Worm (Caenorhabditis elegans) whole organism, mixed stage, embryonic: ENCODE measurements around the gene pkhm-2.

Experiments
- elt-3 ChIP-seq: fragments of 150-350 bp; optimal IDR thresholded peaks from 2 replicates; lab custom pipeline; 2014; ENCODE audit warnings: missing biosample characterization, missing genetic modification characterization
- pha-4 ChIP-seq: fragments of 150-350 bp; optimal IDR thresholded peaks from 2 replicates; lab custom pipeline; 2018; ENCODE audit warnings: missing biosample characterization, missing genetic modification reagents, missing genetic modification characterization

DNA sequence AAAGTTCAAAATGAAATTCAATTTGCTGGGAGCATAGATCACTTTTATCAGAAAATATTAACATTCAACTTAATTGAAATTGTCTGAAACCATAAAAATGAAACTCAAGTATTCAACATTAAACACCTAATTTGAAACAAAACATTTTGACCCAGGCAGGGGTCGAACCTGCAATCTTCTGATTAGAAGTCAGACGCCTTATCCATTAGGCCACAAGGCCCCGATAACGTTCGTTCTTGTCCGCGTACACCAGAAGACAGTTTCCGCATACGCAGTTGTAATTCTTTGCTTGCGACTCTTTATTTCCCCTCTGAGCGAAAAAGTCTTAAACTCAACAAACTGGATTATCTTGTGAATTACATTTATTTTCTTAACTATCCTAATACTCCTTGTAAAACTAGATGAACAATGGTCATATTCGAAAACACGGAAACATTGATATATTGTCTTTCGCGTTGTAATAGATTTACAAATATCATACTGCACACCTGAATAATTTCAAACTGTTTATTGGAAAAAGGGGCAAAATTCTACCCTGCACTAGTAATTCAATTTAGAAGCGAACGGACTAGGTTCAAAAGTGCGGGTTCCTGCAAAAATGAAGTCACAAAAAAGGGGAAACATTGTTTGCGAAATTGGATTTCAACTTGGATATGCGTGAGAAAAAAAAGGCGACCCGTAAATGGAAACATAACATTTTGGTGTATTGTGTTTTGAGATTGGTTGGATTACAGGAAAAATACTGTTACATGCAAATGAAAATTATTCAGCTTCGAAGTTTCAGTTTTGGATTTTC, 34.7 kb downstream of the pkhm-2 start:
- no peak for TF ChIP-seq pha-4 (tag; lab: Kevin White, UChicago)
- no peak for TF ChIP-seq elt-3 (tag; lab: Kevin White, UChicago)
